Worm (Caenorhabditis elegans) whole organism, late embryonic: ENCODE results near the gene nspg-13.

Source experiments
- K02D7.2 ChIP-seq: sonication (generic microtip); optimal IDR thresholded peaks from 2 replicates; lab custom pipeline; 2017; ENCODE audit warnings: mild to moderate bottlenecking, missing genetic modification characterization, missing compliant biosample characterization
- ahr-1 ChIP-seq: sonication (generic microtip); optimal IDR thresholded peaks from 2 replicates; lab custom pipeline; 2016; ENCODE audit warnings: missing genetic modification characterization, missing compliant biosample characterization
- ama-1 ChIP-seq: fragments of 150-350 bp; optimal IDR thresholded peaks from 2 replicates; lab custom pipeline; 2014
- ceh-18 ChIP-seq: sonication (generic microtip); optimal IDR thresholded peaks from 2 replicates; lab custom pipeline; 2016; ENCODE audit warnings: missing genetic modification characterization, missing compliant biosample characterization
- ceh-19 ChIP-seq: fragments of 200-800 bp; sonication (Bioruptor generic); optimal IDR thresholded peaks from 2 replicates; lab custom pipeline; 2018; ENCODE audit warnings: mild to moderate bottlenecking, missing genetic modification characterization, missing compliant biosample characterization
- ceh-2 ChIP-seq: sonication (generic microtip); optimal IDR thresholded peaks from 2 replicates; lab custom pipeline; 2016; ENCODE audit warnings: missing genotype, missing genetic modification characterization, missing compliant biosample characterization
- ceh-24 ChIP-seq: sonication (generic microtip); optimal IDR thresholded peaks from 2 replicates; lab custom pipeline; 2016; ENCODE audit warnings: mild to moderate bottlenecking, missing genetic modification characterization, missing compliant biosample characterization
- ceh-6 ChIP-seq: fragments of 200-800 bp; sonication (Bioruptor generic); optimal IDR thresholded peaks from 2 replicates; lab custom pipeline; 2018; ENCODE audit warnings: mild to moderate bottlenecking, missing genetic modification characterization, missing compliant biosample characterization
- ceh-9 ChIP-seq: sonication (generic microtip); optimal IDR thresholded peaks from 2 replicates; lab custom pipeline; 2016; ENCODE audit warnings: mild to moderate bottlenecking, missing genetic modification characterization, inconsistent platforms, missing compliant biosample characterization
- dve-1 ChIP-seq: sonication (generic microtip); optimal IDR thresholded peaks from 2 replicates; lab custom pipeline; 2017; ENCODE audit warnings: antibody characterized with exemption, mild to moderate bottlenecking, missing genetic modification characterization, missing compliant biosample characterization
- elt-2 ChIP-seq: sonication (generic microtip); optimal IDR thresholded peaks from 2 replicates; lab custom pipeline; 2016; ENCODE audit warnings: missing genetic modification reagents, missing genetic modification characterization, missing compliant biosample characterization
- eyg-1 ChIP-seq: sonication (generic microtip); optimal IDR thresholded peaks from 2 replicates; lab custom pipeline; 2016; ENCODE audit warnings: missing genotype, missing genetic modification characterization, missing compliant biosample characterization
- fax-1 ChIP-seq: sonication (generic microtip); optimal IDR thresholded peaks from 2 replicates; lab custom pipeline; 2016; ENCODE audit warnings: missing genotype, missing genetic modification characterization, missing compliant biosample characterization
- fkh-6 ChIP-seq: sonication (generic microtip); optimal IDR thresholded peaks from 2 replicates; lab custom pipeline; 2016; ENCODE audit warnings: missing genetic modification characterization, missing compliant biosample characterization
- gmeb-2 ChIP-seq: sonication (generic microtip); optimal IDR thresholded peaks from 2 replicates; lab custom pipeline; 2016; ENCODE audit warnings: missing genetic modification characterization, inconsistent platforms, missing compliant biosample characterization
- hlh-30 ChIP-seq: sonication (generic microtip); optimal IDR thresholded peaks from 2 replicates; lab custom pipeline; 2017; ENCODE audit warnings: antibody characterized with exemption, missing genetic modification characterization, missing compliant biosample characterization; ENCODE audit not compliant: insufficient read depth
- hlh-6 ChIP-seq: sonication (generic microtip); optimal IDR thresholded peaks from 2 replicates; lab custom pipeline; 2016; ENCODE audit warnings: missing genotype, missing genetic modification characterization, missing compliant biosample characterization
- lim-6 ChIP-seq: sonication (generic microtip); optimal IDR thresholded peaks from 2 replicates; lab custom pipeline; 2016; ENCODE audit warnings: missing genetic modification characterization, missing compliant biosample characterization
- lin-11 ChIP-seq: fragments of 200-800 bp; sonication (Bioruptor generic); optimal IDR thresholded peaks from 2 replicates; lab custom pipeline; 2018; ENCODE audit warnings: mild to moderate bottlenecking, missing genetic modification characterization, missing compliant biosample characterization
- mec-3 ChIP-seq: sonication (generic microtip); optimal IDR thresholded peaks from 2 replicates; lab custom pipeline; 2016; ENCODE audit warnings: borderline replicate concordance, missing genetic modification characterization, missing compliant biosample characterization
- nfya-1 ChIP-seq: sonication (generic microtip); optimal IDR thresholded peaks from 2 replicates; lab custom pipeline; 2017; ENCODE audit warnings: missing genetic modification characterization, mild to moderate bottlenecking, missing compliant biosample characterization, antibody characterized with exemption, moderate library complexity
- npax-4 ChIP-seq: sonication (generic microtip); optimal IDR thresholded peaks from 2 replicates; lab custom pipeline; 2016; ENCODE audit warnings: missing genetic modification characterization, missing compliant biosample characterization
- odd-2 ChIP-seq: sonication (generic microtip); optimal IDR thresholded peaks from 2 replicates; lab custom pipeline; 2017; ENCODE audit warnings: antibody characterized with exemption, mild to moderate bottlenecking, missing genetic modification characterization, missing compliant biosample characterization
- pag-3 ChIP-seq: sonication (generic microtip); optimal IDR thresholded peaks from 2 replicates; lab custom pipeline; 2016; ENCODE audit warnings: missing compliant biosample characterization, missing genetic modification characterization, borderline replicate concordance
- pax-1 ChIP-seq: fragments of 150-350 bp; optimal IDR thresholded peaks from 2 replicates; lab custom pipeline; 2014; ENCODE audit warnings: missing biosample characterization, missing genetic modification characterization
- pha-4 ChIP-seq: fragments of 150-350 bp; optimal IDR thresholded peaks from 2 replicates; lab custom pipeline; 2018; ENCODE audit warnings: missing biosample characterization, missing genetic modification reagents, missing genetic modification characterization
- pqm-1 ChIP-seq: sonication (generic microtip); optimal IDR thresholded peaks from 2 replicates; lab custom pipeline; 2016; ENCODE audit warnings: missing genetic modification characterization, missing compliant biosample characterization
- ref-2 ChIP-seq: sonication (generic microtip); optimal IDR thresholded peaks from 2 replicates; lab custom pipeline; 2016; ENCODE audit warnings: missing genetic modification characterization, missing compliant biosample characterization
- rnt-1 ChIP-seq: sonication (generic microtip); optimal IDR thresholded peaks from 2 replicates; lab custom pipeline; 2016; ENCODE audit warnings: missing genetic modification characterization, missing compliant biosample characterization
- syd-9 ChIP-seq: sonication (generic microtip); optimal IDR thresholded peaks from 2 replicates; lab custom pipeline; 2016; ENCODE audit warnings: mild to moderate bottlenecking, missing genetic modification characterization, moderate library complexity, missing compliant biosample characterization
- tbx-2 ChIP-seq: sonication (generic microtip); optimal IDR thresholded peaks from 2 replicates; lab custom pipeline; 2016; ENCODE audit warnings: missing genetic modification characterization, missing compliant biosample characterization
- ttx-3 ChIP-seq: sonication (generic microtip); optimal IDR thresholded peaks from 2 replicates; lab custom pipeline; 2016; ENCODE audit warnings: missing genetic modification reagents, missing genetic modification characterization, missing compliant biosample characterization
- unc-3 ChIP-seq, 2 experiments: fragments of 200-800 bp in 1 of 2; sonication (Bioruptor generic) in 1 of 2; sonication (generic microtip) in 1 of 2; conservative IDR thresholded peaks in 1 of 2; optimal IDR thresholded peaks in 1 of 2; 2 replicates each; pipeline versions ENCODE4 v1.3.6 to Lab custom; 2016 to 2022; ENCODE audit warnings: missing compliant biosample characterization in 2 of 2, missing genetic modification characterization in 2 of 2, missing genetic modification reagents in 1 of 2
- unc-42 ChIP-seq: sonication (generic microtip); optimal IDR thresholded peaks from 2 replicates; lab custom pipeline; 2016; ENCODE audit warnings: missing genotype, missing genetic modification characterization, missing compliant biosample characterization
- unc-55 ChIP-seq: sonication (generic microtip); optimal IDR thresholded peaks from 2 replicates; lab custom pipeline; 2017; ENCODE audit warnings: missing biosample characterization, missing genetic modification reagents, missing genetic modification characterization
- unc-86 ChIP-seq: sonication (generic microtip); optimal IDR thresholded peaks from 2 replicates; lab custom pipeline; 2016; ENCODE audit warnings: missing genetic modification characterization, missing compliant biosample characterization
- zip-5 ChIP-seq: sonication (generic microtip); optimal IDR thresholded peaks from 2 replicates; lab custom pipeline; 2016; ENCODE audit warnings: missing genetic modification characterization, missing compliant biosample characterization
- ztf-16 ChIP-seq: sonication (generic microtip); optimal IDR thresholded peaks from 2 replicates; lab custom pipeline; 2017; ENCODE audit warnings: missing genetic modification characterization, missing compliant biosample characterization

Gene nspg-13

DNA sequence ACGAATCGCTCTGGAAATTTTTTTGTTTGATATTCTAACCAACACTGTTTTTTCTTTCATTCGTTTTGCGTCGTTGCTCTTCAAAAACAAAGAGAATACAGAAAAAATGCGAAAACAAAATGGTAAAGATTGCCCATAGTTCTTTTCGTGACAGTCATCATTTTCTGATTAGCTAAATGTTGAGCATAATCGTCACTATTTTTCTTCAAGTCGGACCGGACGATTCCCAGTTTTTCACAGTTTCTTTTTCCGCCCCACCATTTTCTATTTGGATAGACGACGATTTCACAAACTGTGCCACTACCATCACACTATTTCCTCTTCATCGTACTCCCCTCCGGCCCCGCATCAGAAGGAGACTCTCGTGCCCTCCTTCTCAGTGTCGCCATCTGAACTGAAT is 8.6 kb downstream of the nspg-13 start:
- TF ChIP-seq nfya-1 (tag; lab: Kevin White, UChicago) (no peak), ceh-6 (GFP tag; lab: Kevin White, UChicago) (no peak), ttx-3 (tag; lab: Kevin White, UChicago) (no peak), ceh-18 (tag; lab: Kevin White, UChicago) (no peak), syd-9 (no peak), pha-4 (no peak), elt-2 (no peak), unc-86 (no peak), pax-1 (no peak), ceh-24 (tag; lab: Kevin White, UChicago) (no peak), unc-3 (GFP tag; conservative IDR thresholded peaks at IDR 0.05; lab: Robert Waterston, UW) (no peak), unc-3 (tag; optimal IDR thresholded peaks at IDR 0.05; lab: Kevin White, UChicago) (no peak), pqm-1 (no peak), K02D7.2 (tag; lab: Kevin White, UChicago) (no peak), lin-11 (no peak), zip-5 (tag; lab: Kevin White, UChicago) (no peak), ztf-16 (tag; lab: Kevin White, UChicago) (no peak), lim-6 (tag; lab: Kevin White, UChicago) (no peak), ahr-1 (tag; lab: Kevin White, UChicago) (no peak), mec-3 (no peak)

DNA sequence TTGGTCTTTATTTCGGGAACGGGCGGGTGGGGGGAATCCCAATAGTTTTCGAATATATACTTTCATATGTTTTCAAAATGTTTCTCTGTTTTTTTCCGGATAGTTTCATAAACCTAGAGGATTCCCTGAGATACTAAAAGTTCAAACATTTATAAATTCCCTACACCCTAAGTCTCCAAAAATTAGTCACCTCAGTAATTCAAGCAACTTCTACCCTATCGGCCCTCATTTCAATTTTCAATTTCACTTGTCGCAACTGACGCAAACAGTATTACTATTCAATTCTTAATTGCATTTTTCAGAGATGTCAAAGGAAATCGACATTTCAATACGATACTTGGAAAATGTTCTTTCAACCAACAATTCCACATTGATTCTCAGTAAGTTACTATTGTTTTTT is 9.0 kb downstream of the nspg-13 start, which contains the start of gene Y34B4A.4:
Y34B4A.4 (plus strand) TSS at position 301 of the 400 bp plus-strand sequence.
- TF ChIP-seq tbx-2 (tag; lab: Kevin White, UChicago) (no peak), ama-1 (lab: Kevin White, UChicago) (no peak), unc-3 (GFP tag; conservative IDR thresholded peaks at IDR 0.05; lab: Robert Waterston, UW) (no peak), unc-3 (tag; optimal IDR thresholded peaks at IDR 0.05; lab: Kevin White, UChicago) (no peak), pag-3 (no peak), elt-2 (no peak), unc-42 (tag; lab: Kevin White, UChicago) (no peak), odd-2 (tag; lab: Kevin White, UChicago) (no peak), ceh-24 (tag; lab: Kevin White, UChicago) (no peak), hlh-30 (tag; lab: Kevin White, UChicago) (no peak), nfya-1 (tag; lab: Kevin White, UChicago) (no peak), eyg-1 (tag; lab: Kevin White, UChicago) (no peak), ceh-9 (no peak), hlh-6 (no peak), fkh-6 (tag; lab: Kevin White, UChicago) (no peak), ceh-19 (GFP tag; lab: Kevin White, UChicago) (no peak), fax-1 (no peak), gmeb-2 (tag; lab: Kevin White, UChicago) (no peak), ceh-2 (tag; lab: Kevin White, UChicago) (no peak)

DNA sequence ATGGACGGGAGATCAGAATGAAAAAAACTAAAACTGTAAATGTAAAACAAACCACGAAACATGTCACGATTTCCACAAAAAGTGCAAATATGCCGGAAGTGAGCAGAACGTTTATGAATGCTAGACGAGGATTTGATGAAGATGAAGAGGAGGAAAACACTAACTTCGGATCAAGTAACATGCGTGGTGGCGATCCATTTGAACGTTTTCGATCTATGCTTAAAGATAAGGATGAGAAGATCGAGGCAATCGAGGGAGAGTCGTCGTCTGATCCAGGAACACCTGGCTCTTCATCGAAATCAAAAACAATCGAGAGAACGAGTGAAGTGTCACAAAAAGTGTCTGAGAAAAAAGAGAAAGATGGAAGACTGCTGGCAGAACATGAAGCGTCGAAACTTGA is 10.4 kb downstream of the nspg-13 start:
- TF ChIP-seq zip-5 (tag; lab: Kevin White, UChicago) (no peak), rnt-1 (tag; lab: Kevin White, UChicago) (no peak), lin-11 (no peak), pqm-1 (no peak), ref-2 (no peak), fkh-6 (tag; lab: Kevin White, UChicago) (no peak), ceh-6 (GFP tag; lab: Kevin White, UChicago) (no peak)

DNA sequence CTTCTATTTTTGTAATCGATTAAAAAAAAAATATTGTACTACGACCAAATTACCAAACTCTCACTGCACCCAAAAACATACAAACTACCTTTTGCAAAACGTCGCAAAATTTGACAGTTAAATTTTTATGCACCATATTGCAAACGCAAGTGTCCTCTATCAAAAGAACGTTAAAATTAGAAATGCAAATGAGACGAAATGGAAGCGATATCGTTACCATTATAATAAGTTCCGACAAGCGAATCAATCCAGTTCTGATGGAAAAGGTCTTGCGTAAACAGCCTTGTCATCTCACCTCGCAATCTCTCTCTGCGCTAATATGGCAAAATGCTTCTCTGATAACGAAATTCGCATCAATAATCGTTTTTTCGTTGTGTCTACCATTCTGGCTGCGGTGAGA is 13.1 kb downstream of the nspg-13 start:
- TF ChIP-seq unc-86 (no peak), dve-1 (tag; lab: Kevin White, UChicago) (no peak), npax-4 (tag; lab: Kevin White, UChicago) (no peak), unc-55 (GFP tag; lab: Kevin White, UChicago) (no peak), ceh-2 (tag; lab: Kevin White, UChicago) (no peak), unc-3 (GFP tag; conservative IDR thresholded peaks at IDR 0.05; lab: Robert Waterston, UW) (no peak), unc-3 (tag; optimal IDR thresholded peaks at IDR 0.05; lab: Kevin White, UChicago) (no peak), ztf-16 (tag; lab: Kevin White, UChicago) (no peak)
